Fruit fly (Drosophila melanogaster) whole organism, embryonic: ENCODE results near the gene CG15404.

Source experiments
- Blimp-1 ChIP-seq: fragments of 200-800 bp; sonication (Bioruptor generic); optimal IDR thresholded peaks from 3 replicates; lab custom pipeline; 2018; ENCODE audit warnings: missing biosample characterization, missing genetic modification characterization, mild to moderate bottlenecking, moderate library complexity, missing genetic modification reagents
- CG10147 ChIP-seq: fragments of 200-800 bp; sonication (Bioruptor generic); optimal IDR thresholded peaks from 2 replicates; lab custom pipeline; 2019; ENCODE audit warnings: missing biosample characterization, mild to moderate bottlenecking, missing genetic modification characterization, moderate library complexity
- CG10543 ChIP-seq: fragments of 200-800 bp; sonication (Bioruptor generic); optimal IDR thresholded peaks from 3 replicates; lab custom pipeline; 2017; ENCODE audit warnings: missing biosample characterization, mild to moderate bottlenecking, missing genetic modification characterization, moderate library complexity
- CG12391 ChIP-seq: fragments of 200-800 bp; sonication (Bioruptor generic); optimal IDR thresholded peaks from 3 replicates; lab custom pipeline; 2018; ENCODE audit warnings: missing biosample characterization, mild to moderate bottlenecking, missing genetic modification characterization, moderate library complexity
- CG12659 ChIP-seq: fragments of 200-800 bp; sonication (Bioruptor generic); optimal IDR thresholded peaks from 3 replicates; lab custom pipeline; 2017; ENCODE audit warnings: mild to moderate bottlenecking, missing biosample characterization, missing genetic modification reagents, missing genetic modification characterization
- CG12942 ChIP-seq: fragments of 200-800 bp; sonication (Bioruptor generic); optimal IDR thresholded peaks from 3 replicates; lab custom pipeline; 2016; ENCODE audit warnings: missing biosample characterization, missing genetic modification characterization
- CG16815 ChIP-seq: fragments of 200-800 bp; sonication (Bioruptor generic); optimal IDR thresholded peaks from 3 replicates; lab custom pipeline; 2017; ENCODE audit warnings: missing biosample characterization, mild to moderate bottlenecking, missing genetic modification characterization
- CG17186 ChIP-seq: fragments of 200-800 bp; sonication (Bioruptor generic); optimal IDR thresholded peaks from 3 replicates; lab custom pipeline; 2017; ENCODE audit warnings: missing biosample characterization, missing genetic modification reagents, missing genetic modification characterization
- CG17359 ChIP-seq: fragments of 200-800 bp; sonication (Bioruptor generic); optimal IDR thresholded peaks from 3 replicates; lab custom pipeline; 2018; ENCODE audit warnings: missing biosample characterization, mild to moderate bottlenecking, missing genetic modification characterization, moderate library complexity
- CG34422 ChIP-seq: fragments of 200-800 bp; sonication (Bioruptor generic); IDR thresholded peaks from 3 replicates; pipeline ENCODE4 v1.3.6; 2022; ENCODE audit warnings: missing biosample characterization, missing genetic modification characterization
- CG42726 ChIP-seq: fragments of 200-800 bp; sonication (Bioruptor generic); IDR thresholded peaks from 2 replicates; pipeline ENCODE4 v1.3.6; 2022; ENCODE audit warnings: missing biosample characterization, missing genetic modification characterization; ENCODE audit not compliant: partially characterized antibody
- CG4854 ChIP-seq: fragments of 200-800 bp; sonication (Bioruptor generic); optimal IDR thresholded peaks from 2 replicates; lab custom pipeline; 2016; ENCODE audit warnings: missing biosample characterization, missing genetic modification characterization, inconsistent platforms
- CG6654 ChIP-seq: fragments of 200-800 bp; sonication (Bioruptor generic); optimal IDR thresholded peaks from 2 replicates; lab custom pipeline; 2017; ENCODE audit warnings: missing biosample characterization, mild to moderate bottlenecking, missing genetic modification characterization
- CG9876 ChIP-seq: fragments of 200-800 bp; sonication (Bioruptor generic); optimal IDR thresholded peaks from 2 replicates; lab custom pipeline; 2016; ENCODE audit warnings: missing biosample characterization, missing genetic modification characterization
- Camta ChIP-seq: fragments of 200-800 bp; sonication (Bioruptor generic); optimal IDR thresholded peaks from 2 replicates; lab custom pipeline; 2016; ENCODE audit warnings: missing biosample characterization, missing genetic modification characterization
- Chrac-16 ChIP-seq: fragments of 200-800 bp; sonication (Bioruptor generic); optimal IDR thresholded peaks from 3 replicates; lab custom pipeline; 2016; ENCODE audit warnings: missing biosample characterization, missing genetic modification characterization
- D19A ChIP-seq: fragments of 200-800 bp; optimal IDR thresholded peaks from 3 replicates; lab custom pipeline; 2019; ENCODE audit warnings: missing biosample characterization, mild to moderate bottlenecking, missing genetic modification characterization, moderate library complexity
- Dad ChIP-seq: fragments of 200-800 bp; sonication (Bioruptor generic); optimal IDR thresholded peaks from 3 replicates; lab custom pipeline; 2016; ENCODE audit warnings: missing biosample characterization, missing genetic modification characterization
- Dip3 ChIP-seq: fragments of 200-800 bp; sonication (Bioruptor generic); optimal IDR thresholded peaks from 3 replicates; lab custom pipeline; 2016; ENCODE audit warnings: missing biosample characterization, missing genetic modification characterization
- H2.0 ChIP-seq: fragments of 200-800 bp; sonication (Bioruptor generic); IDR thresholded peaks from 2 replicates; pipeline ENCODE4 v1.3.6; 2022; ENCODE audit warnings: missing biosample characterization, missing genetic modification characterization
- HmgZ ChIP-seq: fragments of 200-800 bp; sonication (Bioruptor generic); optimal IDR thresholded peaks from 2 replicates; lab custom pipeline; 2018; ENCODE audit warnings: missing biosample characterization, mild to moderate bottlenecking, missing genetic modification characterization
- Hr51 ChIP-seq, 2 experiments: fragments of 200-800 bp; sonication (Bioruptor generic); optimal IDR thresholded peaks; 2 replicates in 1 of 2; 3 replicates in 1 of 2; lab custom pipeline; 2016 to 2018; ENCODE audit warnings: missing biosample characterization in 2 of 2, missing genetic modification characterization in 2 of 2, mild to moderate bottlenecking in 1 of 2, moderate library complexity in 1 of 2
- Hsf ChIP-seq: fragments of 200-800 bp; sonication (Bioruptor generic); optimal IDR thresholded peaks from 3 replicates; lab custom pipeline; 2016; ENCODE audit warnings: missing biosample characterization, missing genetic modification characterization
- Mad ChIP-seq: fragments of 200-800 bp; sonication (Bioruptor generic); optimal IDR thresholded peaks from 2 replicates; lab custom pipeline; 2016; ENCODE audit warnings: missing biosample characterization, missing genetic modification characterization
- Mes4 ChIP-seq: fragments of 200-800 bp; sonication (Bioruptor generic); optimal IDR thresholded peaks from 2 replicates; lab custom pipeline; 2016; ENCODE audit warnings: missing biosample characterization, missing genetic modification characterization
- Nf-YB ChIP-seq: fragments of 200-800 bp; sonication (Bioruptor generic); optimal IDR thresholded peaks from 3 replicates; lab custom pipeline; 2019; ENCODE audit warnings: missing biosample characterization, mild to moderate bottlenecking, missing genetic modification characterization, moderate library complexity
- Sox100B ChIP-seq: fragments of 200-800 bp; sonication (Bioruptor generic); optimal IDR thresholded peaks from 3 replicates; lab custom pipeline; 2018; ENCODE audit warnings: missing biosample characterization, mild to moderate bottlenecking, missing genetic modification characterization
- Sox102F ChIP-seq: fragments of 200-800 bp; sonication (Bioruptor generic); optimal IDR thresholded peaks from 2 replicates; lab custom pipeline; 2018; ENCODE audit warnings: missing biosample characterization, mild to moderate bottlenecking, missing genetic modification characterization, moderate library complexity
- amos ChIP-seq: fragments of 200-800 bp; sonication (Bioruptor generic); IDR thresholded peaks from 2 replicates; pipeline ENCODE4 v1.3.6; 2022; ENCODE audit warnings: missing biosample characterization, missing genetic modification characterization; ENCODE audit not compliant: partially characterized antibody
- bab2 ChIP-seq: fragments of 200-800 bp; sonication (Bioruptor generic); optimal IDR thresholded peaks from 2 replicates; lab custom pipeline; 2016; ENCODE audit warnings: missing biosample characterization, missing genetic modification characterization
- cad ChIP-seq: fragments of >200 bp; optimal IDR thresholded peaks from 2 replicates; lab custom pipeline; 2017; ENCODE audit warnings: missing biosample characterization, missing genetic modification characterization
- chif ChIP-seq, 2 experiments: fragments of 200-800 bp; sonication (Bioruptor generic); optimal IDR thresholded peaks; 3 replicates each; lab custom pipeline; 2016; ENCODE audit warnings: missing biosample characterization in 2 of 2, missing genetic modification characterization in 2 of 2
- dan ChIP-seq: fragments of 200-800 bp; sonication (Bioruptor generic); IDR thresholded peaks from 2 replicates; pipeline ENCODE4 v1.3.6; 2022; ENCODE audit warnings: missing biosample characterization, missing genetic modification characterization
- ewg ChIP-seq: fragments of 200-800 bp; sonication (Bioruptor generic); optimal IDR thresholded peaks from 3 replicates; lab custom pipeline; 2017; ENCODE audit warnings: mild to moderate bottlenecking, missing biosample characterization, missing genetic modification reagents, missing genetic modification characterization
- gcm2 ChIP-seq: fragments of 200-800 bp; sonication (Bioruptor generic); optimal IDR thresholded peaks from 2 replicates; lab custom pipeline; 2016; ENCODE audit warnings: missing biosample characterization, missing genetic modification characterization
- gem ChIP-seq: fragments of 200-800 bp; sonication (Bioruptor generic); optimal IDR thresholded peaks from 2 replicates; lab custom pipeline; 2019; ENCODE audit warnings: missing biosample characterization, mild to moderate bottlenecking, missing genetic modification characterization, moderate library complexity
- gfzf ChIP-seq: fragments of 200-800 bp; sonication (Bioruptor generic); optimal IDR thresholded peaks from 2 replicates; lab custom pipeline; 2016; ENCODE audit warnings: missing biosample characterization, mild to moderate bottlenecking, missing genetic modification characterization, moderate library complexity
- gt ChIP-seq: fragments of 200-800 bp; sonication (Bioruptor generic); IDR thresholded peaks from 2 replicates; pipeline ENCODE4 v1.3.6; 2022; ENCODE audit warnings: missing biosample characterization, missing genetic modification characterization
- h ChIP-seq: fragments of >200 bp; optimal IDR thresholded peaks from 2 replicates; lab custom pipeline; 2017
- insv ChIP-seq, 2 experiments: fragments of 200-800 bp; sonication (Bioruptor generic); optimal IDR thresholded peaks; 3 replicates each; lab custom pipeline; 2016 to 2018; ENCODE audit warnings: missing biosample characterization in 2 of 2, missing genetic modification characterization in 2 of 2
- kay ChIP-seq: fragments of 200-800 bp; sonication (Bioruptor generic); optimal IDR thresholded peaks from 2 replicates; lab custom pipeline; 2016; ENCODE audit warnings: missing biosample characterization, missing genetic modification characterization
- mirr ChIP-seq: fragments of 200-800 bp; sonication (Bioruptor generic); optimal IDR thresholded peaks from 3 replicates; lab custom pipeline; 2018; ENCODE audit warnings: missing biosample characterization, mild to moderate bottlenecking, missing genetic modification characterization
- mld ChIP-seq: fragments of 200-800 bp; sonication (Bioruptor generic); IDR thresholded peaks from 3 replicates; pipeline ENCODE4 v1.3.6; 2022; ENCODE audit warnings: missing biosample characterization, missing genetic modification characterization; ENCODE audit not compliant: partially characterized antibody
- onecut ChIP-seq: fragments of 200-800 bp; sonication (Bioruptor generic); IDR thresholded peaks from 2 replicates; pipeline ENCODE4 v1.3.6; 2022; ENCODE audit warnings: missing biosample characterization, missing genetic modification characterization
- pros ChIP-seq: fragments of 200-800 bp; sonication (Bioruptor generic); optimal IDR thresholded peaks from 3 replicates; lab custom pipeline; 2019; ENCODE audit warnings: missing biosample characterization, mild to moderate bottlenecking, missing genetic modification characterization, moderate library complexity
- salm ChIP-seq: fragments of 200-800 bp; sonication (Bioruptor generic); optimal IDR thresholded peaks from 2 replicates; lab custom pipeline; 2018; ENCODE audit warnings: missing biosample characterization, mild to moderate bottlenecking, missing genetic modification characterization
- sens ChIP-seq: fragments of 200-800 bp; sonication (Bioruptor generic); peaks from one replicate; lab custom pipeline; 2016; ENCODE audit warnings: missing biosample characterization, missing genetic modification characterization
- sens-2 ChIP-seq: fragments of 200-800 bp; sonication (Bioruptor generic); IDR thresholded peaks from 2 replicates; pipeline ENCODE4 v1.3.6; 2022; ENCODE audit warnings: missing biosample characterization, missing genetic modification characterization
- tin ChIP-seq: fragments of 200-800 bp; sonication (Bioruptor generic); optimal IDR thresholded peaks from 3 replicates; lab custom pipeline; 2016; ENCODE audit warnings: missing biosample characterization, missing genetic modification characterization
- tll ChIP-seq, 2 experiments: fragments of 200-800 bp in 1 of 2; fragments of >200 bp in 1 of 2; sonication (Bioruptor generic) in 1 of 2; optimal IDR thresholded peaks; 2 replicates each; lab custom pipeline; 2017 to 2019; ENCODE audit warnings: missing biosample characterization in 2 of 2, missing genetic modification characterization in 2 of 2, mild to moderate bottlenecking in 1 of 2, moderate library complexity in 1 of 2
- zfh1 ChIP-seq: fragments of 200-800 bp; sonication (Bioruptor generic); IDR thresholded peaks from 3 replicates; pipeline ENCODE4 v1.3.6; 2022; ENCODE audit warnings: missing biosample characterization, missing genetic modification characterization

CG15404 gene

DNA sequence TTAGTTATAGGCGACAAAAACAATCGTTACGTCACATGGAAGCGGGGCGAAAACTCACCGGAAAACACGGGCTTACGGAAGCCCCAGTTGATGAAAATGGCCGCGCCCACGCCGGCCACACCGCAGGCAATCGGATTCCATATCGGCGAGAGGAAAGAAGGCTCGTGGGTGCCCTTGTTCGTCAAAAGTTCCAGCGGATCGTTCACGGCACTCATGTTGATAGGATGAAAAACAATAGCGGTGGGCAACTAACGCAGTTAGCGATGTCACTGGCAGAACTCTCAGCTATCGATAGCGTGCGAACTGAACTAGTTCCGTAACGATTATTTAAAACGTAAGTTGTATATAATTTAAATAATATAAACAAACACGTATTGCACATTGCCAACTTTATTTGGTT is 28.3 kb upstream of the CG15404 start, which contains the start of gene ND-B14.5B (continued):
- TF ChIP-seq HmgZ (tag; lab: Kevin White, UChicago) (peak; percentile 18), gfzf (no peak), CG12659 (GFP tag; lab: Kevin White, UChicago) (peak; percentile 5), onecut (GFP tag; lab: Robert Waterston, UW) (0 out of 2 replicates have a peak, but pooled peaks have one; percentile 29), Hr51 (GFP tag; optimal IDR thresholded peaks at IDR 0.05; lab: Kevin White, UChicago) (no peak), tll (GFP tag; optimal IDR thresholded peaks at IDR 0.05; lab: Kevin White, UChicago) (no peak), Mes4 (GFP tag; lab: Kevin White, UChicago) (peak; percentile 6), CG6654 (GFP tag; lab: Kevin White, UChicago) (no peak), H2.0 (no peak), CG34422 (GFP tag; lab: Robert Waterston, UW) (no peak), Dad (GFP tag; lab: Kevin White, UChicago) (no peak), sens-2 (GFP tag; lab: Robert Waterston, UW) (no peak), CG42726 (peak; percentile 63; the same call in 1 of the 2 replicates), mirr (GFP tag; lab: Kevin White, UChicago) (no peak), Sox100B (GFP tag; lab: Kevin White, UChicago) (no peak), CG10147 (GFP tag; lab: Kevin White, UChicago) (no peak), amos (GFP tag; lab: Robert Waterston, UW) (peak; percentile 81), gt (GFP tag; lab: Robert Waterston, UW) (no peak), Chrac-16 (GFP tag; lab: Kevin White, UChicago) (no peak), Blimp-1 (GFP tag; lab: Kevin White, UChicago) (no peak), CG17359 (tag; lab: Kevin White, UChicago) (no peak), h (lab: Kevin White, UChicago) (no peak), kay (GFP tag; lab: Kevin White, UChicago) (no peak), CG9876 (GFP tag; lab: Kevin White, UChicago) (no peak), CG12942 (GFP tag; lab: Kevin White, UChicago) (no peak), Camta (GFP tag; lab: Kevin White, UChicago) (no peak), CG17186 (GFP tag; lab: Kevin White, UChicago) (no peak), Hsf (no peak), pros (GFP tag; lab: Kevin White, UChicago) (no peak), gcm2 (GFP tag; lab: Kevin White, UChicago) (no peak), salm (no peak), D19A (no peak), dan (no peak), bab2 (GFP tag; lab: Kevin White, UChicago) (no peak), Mad (GFP tag; lab: Kevin White, UChicago) (no peak), sens (peak; percentile 55), CG16815 (GFP tag; lab: Kevin White, UChicago) (no peak), mld (GFP tag; lab: Robert Waterston, UW) (peak; percentile 66; the same call in 2 of the 3 replicates), insv (GFP tag; optimal IDR thresholded peaks at IDR 0.05; lab: Kevin White, UChicago) (no peak), CG12391 (tag; lab: Kevin White, UChicago) (no peak), zfh1 (GFP tag; lab: Robert Waterston, UW) (0 out of 3 replicates have a peak, but pooled peaks have one; percentile 6), CG10543 (GFP tag; lab: Kevin White, UChicago) (no peak), chif (GFP tag; optimal IDR thresholded peaks at IDR 0.05; lab: Kevin White, UChicago) (no peak), ewg (no peak), Dip3 (GFP tag; lab: Kevin White, UChicago) (no peak), tin (GFP tag; lab: Kevin White, UChicago) (no peak), cad (GFP tag; lab: Kevin White, UChicago) (no peak), gem (tag; lab: Kevin White, UChicago) (no peak), Sox102F (GFP tag; lab: Kevin White, UChicago) (no peak), CG4854 (GFP tag; lab: Kevin White, UChicago) (no peak), Nf-YB (GFP tag; lab: Kevin White, UChicago) (no peak)
